Worm (Caenorhabditis elegans) whole organism, young adult: Measurements from ENCODE around the gene F07B10.4.

ENCODE experiments used
- B0035.1 ChIP-seq: sonication (generic microtip); optimal IDR thresholded peaks from 2 replicates; lab custom pipeline; 2016; ENCODE audit warnings: missing genetic modification characterization, mild to moderate bottlenecking, missing compliant biosample characterization, missing genotype, missing genetic modification reagents
- C06A6.2 ChIP-seq: fragments of 200-800 bp; sonication (Bioruptor generic); conservative IDR thresholded peaks from 2 replicates; pipeline ENCODE4 v1.3.6; 2022; ENCODE audit warnings: missing genetic modification characterization, missing compliant biosample characterization
- C17E4.6 ChIP-seq: fragments of 200-800 bp; sonication (Bioruptor generic); IDR thresholded peaks from 2 replicates; pipeline ENCODE4 v1.3.6; 2022; ENCODE audit warnings: missing genetic modification reagents, missing genetic modification characterization, missing compliant biosample characterization
- D2030.7 ChIP-seq: fragments of 200-800 bp; sonication (Bioruptor generic); IDR thresholded peaks from 2 replicates; pipeline ENCODE4 v1.3.6; 2022; ENCODE audit warnings: missing genetic modification reagents, missing genetic modification characterization, missing compliant biosample characterization
- F33H1.4 ChIP-seq: fragments of 200-800 bp; sonication (Bioruptor generic); IDR thresholded peaks from 2 replicates; pipeline ENCODE4 v1.3.6; 2022; ENCODE audit warnings: missing genetic modification reagents, missing genetic modification characterization, missing compliant biosample characterization
- F37B4.10 ChIP-seq: fragments of 200-800 bp; sonication (Bioruptor generic); IDR thresholded peaks from 2 replicates; pipeline ENCODE4 v1.3.6; 2022; ENCODE audit warnings: missing genetic modification characterization, missing compliant biosample characterization
- F52B5.7 ChIP-seq: sonication (generic microtip); optimal IDR thresholded peaks from 2 replicates; lab custom pipeline; 2016; ENCODE audit warnings: mild to moderate bottlenecking, missing genetic modification characterization, missing compliant biosample characterization
- K11D2.4 ChIP-seq: fragments of 200-800 bp; sonication (Bioruptor generic); IDR thresholded peaks from 2 replicates; pipeline ENCODE4 v1.3.6; 2022; ENCODE audit warnings: missing genetic modification reagents, missing genetic modification characterization, missing compliant biosample characterization
- T26A5.8 ChIP-seq: sonication (generic microtip); optimal IDR thresholded peaks from 2 replicates; lab custom pipeline; 2016; ENCODE audit warnings: missing genetic modification characterization, missing compliant biosample characterization
- Y67H2A.10 ChIP-seq: fragments of 200-800 bp; sonication (Bioruptor generic); conservative IDR thresholded peaks from 2 replicates; pipeline ENCODE4 v1.3.6; 2022; ENCODE audit warnings: missing genetic modification reagents, missing genetic modification characterization, missing compliant biosample characterization
- Y95B8A.8 ChIP-seq: fragments of 200-800 bp; sonication (Bioruptor generic); IDR thresholded peaks from 2 replicates; pipeline ENCODE4 v1.3.6; 2022; ENCODE audit warnings: missing genetic modification reagents, missing genetic modification characterization, missing compliant biosample characterization
- aptf-3 ChIP-seq: fragments of 200-800 bp; sonication (Bioruptor generic); IDR thresholded peaks from 2 replicates; pipeline ENCODE4 v1.3.6; 2022; ENCODE audit warnings: missing genetic modification characterization, missing compliant biosample characterization
- athp-1 ChIP-seq: sonication (generic microtip); optimal IDR thresholded peaks from 2 replicates; lab custom pipeline; 2017; ENCODE audit warnings: mild to moderate bottlenecking, missing genetic modification characterization, missing compliant biosample characterization
- attf-5 ChIP-seq: fragments of 200-800 bp; sonication (Bioruptor generic); optimal IDR thresholded peaks from 2 replicates; lab custom pipeline; 2018; ENCODE audit warnings: mild to moderate bottlenecking, missing genetic modification characterization, missing compliant biosample characterization
- bed-1 ChIP-seq: fragments of 200-800 bp; sonication (Bioruptor generic); IDR thresholded peaks from 2 replicates; pipeline ENCODE4 v1.3.6; 2022; ENCODE audit warnings: missing genetic modification reagents, missing genetic modification characterization, missing compliant biosample characterization
- ceh-100 ChIP-seq: fragments of 200-800 bp; sonication (Bioruptor generic); IDR thresholded peaks from 2 replicates; pipeline ENCODE4 v1.3.6; 2022; ENCODE audit warnings: missing genetic modification reagents, missing genetic modification characterization, missing compliant biosample characterization
- ceh-27 ChIP-seq: fragments of 200-800 bp; sonication (Bioruptor generic); optimal IDR thresholded peaks from 2 replicates; lab custom pipeline; 2018; ENCODE audit warnings: mild to moderate bottlenecking, missing genetic modification characterization, moderate library complexity, missing compliant biosample characterization
- dox-1 ChIP-seq: fragments of 200-800 bp; sonication (Bioruptor generic); IDR thresholded peaks from 2 replicates; pipeline ENCODE4 v1.3.6; 2022; ENCODE audit warnings: missing genetic modification reagents, missing genetic modification characterization, missing compliant biosample characterization
- dpff-1 ChIP-seq: sonication (generic microtip); optimal IDR thresholded peaks from 2 replicates; lab custom pipeline; 2017; ENCODE audit warnings: mild to moderate bottlenecking, missing genetic modification characterization, missing compliant biosample characterization
- efl-1 ChIP-seq: fragments of 150-350 bp; optimal IDR thresholded peaks from 2 replicates; lab custom pipeline; 2014; ENCODE audit warnings: missing biosample characterization, missing genetic modification reagents, missing genetic modification characterization
- egl-18 ChIP-seq: fragments of 200-800 bp; sonication (Bioruptor generic); IDR thresholded peaks from 2 replicates; pipeline ENCODE4 v1.3.6; 2022; ENCODE audit warnings: missing genetic modification reagents, missing genetic modification characterization, missing compliant biosample characterization
- ets-4 ChIP-seq: fragments of 200-800 bp; sonication (Bioruptor generic); optimal IDR thresholded peaks from 2 replicates; lab custom pipeline; 2018; ENCODE audit warnings: mild to moderate bottlenecking, missing genetic modification characterization, missing compliant biosample characterization
- hmg-1.2 ChIP-seq: fragments of 200-800 bp; sonication (Bioruptor generic); IDR thresholded peaks from 2 replicates; pipeline ENCODE4 v1.3.6; 2022; ENCODE audit warnings: missing genetic modification reagents, missing genetic modification characterization, missing compliant biosample characterization
- hmg-20 ChIP-seq: fragments of 200-800 bp; sonication (Bioruptor generic); IDR thresholded peaks from 2 replicates; pipeline ENCODE4 v1.3.6; 2022; ENCODE audit warnings: missing genetic modification reagents, missing genetic modification characterization, missing compliant biosample characterization
- hrde-1 ChIP-seq: sonication (generic microtip); optimal IDR thresholded peaks from 2 replicates; lab custom pipeline; 2016; ENCODE audit warnings: missing genetic modification characterization, mild to moderate bottlenecking, missing compliant biosample characterization, moderate library complexity, missing genotype, missing genetic modification reagents, borderline replicate concordance
- lag-1 ChIP-seq: fragments of 200-800 bp; sonication (Bioruptor generic); IDR thresholded peaks from 2 replicates; pipeline ENCODE4 v1.3.6; 2022; ENCODE audit warnings: missing genetic modification reagents, missing genetic modification characterization, missing compliant biosample characterization
- let-607 ChIP-seq, 2 experiments: fragments of 200-800 bp in 1 of 2; sonication (Bioruptor generic) in 1 of 2; sonication (generic microtip) in 1 of 2; optimal IDR thresholded peaks; 2 replicates each; lab custom pipeline; 2016 to 2018; ENCODE audit warnings: mild to moderate bottlenecking in 2 of 2, missing compliant biosample characterization in 2 of 2, missing genetic modification characterization in 2 of 2, moderate library complexity in 2 of 2, missing genotype in 1 of 2
- lin-35 ChIP-seq, 3 experiments: fragments of 150-350 bp in 2 of 3; sonication (generic microtip) in 1 of 3; optimal IDR thresholded peaks; 2 replicates each; lab custom pipeline; 2014 to 2018; ENCODE audit warnings: missing biosample characterization in 3 of 3, missing genetic modification characterization in 3 of 3, missing genetic modification reagents in 3 of 3
- madf-3 ChIP-seq: fragments of 200-800 bp; sonication (Bioruptor generic); IDR thresholded peaks from 2 replicates; pipeline ENCODE4 v1.3.6; 2022; ENCODE audit warnings: missing genetic modification reagents, missing genetic modification characterization, missing compliant biosample characterization
- madf-8 ChIP-seq: fragments of 200-800 bp; sonication (Bioruptor generic); conservative IDR thresholded peaks from 2 replicates; pipeline ENCODE4 v1.3.6; 2022; ENCODE audit warnings: missing genetic modification reagents, missing genetic modification characterization, missing compliant biosample characterization
- mel-28 ChIP-seq: sonication (generic microtip); optimal IDR thresholded peaks from 2 replicates; lab custom pipeline; 2016; ENCODE audit warnings: borderline replicate concordance, mild to moderate bottlenecking, missing genetic modification characterization, missing compliant biosample characterization
- mes-4 ChIP-seq: sonication (generic microtip); optimal IDR thresholded peaks from 2 replicates; lab custom pipeline; 2016; ENCODE audit warnings: missing genotype, missing genetic modification characterization, missing compliant biosample characterization
- nfya-1 ChIP-seq: sonication (generic microtip); optimal IDR thresholded peaks from 2 replicates; lab custom pipeline; 2017; ENCODE audit warnings: antibody characterized with exemption, missing compliant biosample characterization, missing genetic modification characterization, borderline replicate concordance; ENCODE audit not compliant: insufficient read depth
- nfyb-1 ChIP-seq: fragments of 200-800 bp; sonication (Bioruptor generic); IDR thresholded peaks from 2 replicates; pipeline ENCODE4 v1.3.6; 2022; ENCODE audit warnings: missing genetic modification reagents, missing genetic modification characterization, missing compliant biosample characterization
- nhr-179 ChIP-seq: sonication (generic microtip); optimal IDR thresholded peaks from 2 replicates; lab custom pipeline; 2016; ENCODE audit warnings: mild to moderate bottlenecking, missing genetic modification characterization, missing compliant biosample characterization
- pha-4 ChIP-seq: fragments of 150-350 bp; sonication (generic microtip); optimal IDR thresholded peaks from 2 replicates; lab custom pipeline; 2014; ENCODE audit warnings: missing biosample characterization, missing genetic modification reagents, missing genetic modification characterization
- rcor-1 ChIP-seq: fragments of 200-800 bp; sonication (Bioruptor generic); IDR thresholded peaks from 2 replicates; pipeline ENCODE4 v1.3.6; 2022; ENCODE audit warnings: missing genetic modification reagents, missing genetic modification characterization, missing compliant biosample characterization
- rec-8 ChIP-seq, 2 experiments: sonication (generic microtip); optimal IDR thresholded peaks; 2 replicates each; lab custom pipeline; 2016; ENCODE audit warnings: mild to moderate bottlenecking in 2 of 2, missing genetic modification characterization in 2 of 2, missing genetic modification reagents in 2 of 2, missing genotype in 2 of 2, missing biosample characterization in 1 of 2, missing compliant biosample characterization in 1 of 2, moderate library complexity in 1 of 2
- snpc-4 ChIP-seq, 5 experiments: fragments of 150-350 bp in 1 of 5; sonication (generic microtip) in 4 of 5; optimal IDR thresholded peaks; 2 replicates each; lab custom pipeline; 2014 to 2018; ENCODE audit warnings: missing genetic modification characterization in 5 of 5, missing biosample characterization in 3 of 5, antibody characterized with exemption in 2 of 5, mild to moderate bottlenecking in 2 of 5, missing compliant biosample characterization in 2 of 5, missing genotype in 2 of 5, moderate library complexity in 2 of 5, missing genetic modification reagents in 1 of 5
- xnd-1 ChIP-seq: sonication (generic microtip); optimal IDR thresholded peaks from 2 replicates; lab custom pipeline; 2016; ENCODE audit warnings: missing genotype, missing genetic modification reagents, missing genetic modification characterization, missing compliant biosample characterization
- zim-3 ChIP-seq: sonication (generic microtip); optimal IDR thresholded peaks from 2 replicates; lab custom pipeline; 2017; ENCODE audit warnings: mild to moderate bottlenecking, missing genetic modification characterization, moderate library complexity, missing compliant biosample characterization
- ztf-18 ChIP-seq: sonication (generic microtip); optimal IDR thresholded peaks from 2 replicates; lab custom pipeline; 2016; ENCODE audit warnings: missing genotype, mild to moderate bottlenecking, missing genetic modification characterization, missing compliant biosample characterization
- ztf-26 ChIP-seq: sonication (generic microtip); optimal IDR thresholded peaks from 2 replicates; lab custom pipeline; 2017; ENCODE audit warnings: missing genetic modification characterization, missing compliant biosample characterization
- ztf-28 ChIP-seq: fragments of 200-800 bp; sonication (Bioruptor generic); IDR thresholded peaks from 2 replicates; pipeline ENCODE4 v1.3.6; 2022; ENCODE audit warnings: missing genetic modification reagents, missing genetic modification characterization, missing compliant biosample characterization
- ztf-6 ChIP-seq: fragments of 200-800 bp; sonication (Bioruptor generic); IDR thresholded peaks from 2 replicates; pipeline ENCODE4 v1.3.6; 2022; ENCODE audit warnings: missing genetic modification reagents, missing genetic modification characterization, missing compliant biosample characterization

Gene F07B10.4

DNA sequence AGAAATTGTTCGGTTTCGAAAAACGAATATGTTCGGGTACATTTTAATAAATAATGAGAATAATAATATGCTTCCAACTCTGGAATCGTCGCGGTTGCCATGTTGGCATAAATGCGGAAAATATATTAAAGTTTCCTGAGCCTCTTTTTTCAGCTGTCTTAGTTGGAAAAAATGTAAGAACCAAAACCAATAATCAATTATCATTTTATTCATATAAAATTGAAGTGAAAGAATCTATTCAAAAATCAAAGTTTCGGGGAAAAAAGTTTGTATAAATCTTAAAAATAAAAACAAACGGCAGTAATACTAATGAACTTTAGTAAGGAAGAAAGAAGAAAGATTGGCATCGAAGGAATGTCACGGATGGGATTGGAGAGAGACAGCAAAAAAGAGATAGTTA is 42.0 kb upstream of the F07B10.4 start, which contains the start of gene srh-45:
srh-45 (minus strand) TSS at position 101 of the 400 bp plus-strand sequence.
- TF ChIP-seq hmg-20 (GFP tag; lab: Robert Waterston, UW) (no peak), hmg-1.2 (GFP tag; lab: Robert Waterston, UW) (no peak), zim-3 (no peak), hrde-1 (tag; lab: Kevin White, UChicago) (no peak), xnd-1 (tag; lab: Kevin White, UChicago) (no peak), athp-1 (tag; lab: Kevin White, UChicago) (no peak), nfya-1 (tag; lab: Kevin White, UChicago) (no peak), snpc-4 (GFP tag; optimal IDR thresholded peaks at IDR 0.05; lab: Kevin White, UChicago) (no peak), snpc-4 (tag; optimal IDR thresholded peaks at IDR 0.05; lab: Kevin White, UChicago) (no peak), ztf-6 (GFP tag; lab: Robert Waterston, UW) (no peak), C06A6.2 (GFP tag; lab: Robert Waterston, UW) (no peak), F37B4.10 (GFP tag; lab: Robert Waterston, UW) (no peak), ceh-100 (no peak), dpff-1 (no peak), dox-1 (GFP tag; lab: Robert Waterston, UW) (no peak), lag-1 (GFP tag; lab: Robert Waterston, UW) (no peak), Y67H2A.10 (GFP tag; lab: Robert Waterston, UW) (no peak)

DNA sequence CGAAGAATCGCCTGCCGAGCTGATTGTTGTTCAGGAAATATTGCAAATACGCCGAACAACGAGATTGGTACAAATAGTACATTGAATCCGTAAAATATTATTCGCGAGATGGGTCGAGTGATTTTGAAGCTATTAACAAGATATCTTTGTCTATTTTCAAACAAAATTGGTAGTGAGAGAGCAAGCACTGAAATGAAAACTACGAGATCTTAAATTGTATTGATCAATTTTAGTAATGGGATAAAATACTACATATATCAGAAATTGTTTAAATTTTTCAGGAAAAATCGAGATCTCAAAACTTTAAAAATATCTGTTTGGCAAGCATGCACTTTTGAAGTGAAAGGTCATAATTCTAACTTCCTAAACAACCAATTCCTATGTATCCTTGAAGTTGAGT is 41.3 kb upstream of the F07B10.4 start:
- TF ChIP-seq madf-3 (GFP tag; lab: Robert Waterston, UW) (no peak), madf-8 (GFP tag; lab: Robert Waterston, UW) (no peak), ets-4 (GFP tag; lab: Kevin White, UChicago) (no peak), K11D2.4 (no peak), B0035.1 (tag; lab: Kevin White, UChicago) (no peak), D2030.7 (no peak), ceh-100 (no peak), ceh-27 (no peak), lin-35 (GFP tag; optimal IDR thresholded peaks at IDR 0.05; lab: Kevin White, UChicago) (no peak), nhr-179 (no peak), mes-4 (no peak), F52B5.7 (tag; lab: Kevin White, UChicago) (no peak), ztf-18 (no peak), zim-3 (no peak), bed-1 (GFP tag; lab: Robert Waterston, UW) (no peak), lag-1 (GFP tag; lab: Robert Waterston, UW) (no peak), Y95B8A.8 (GFP tag; lab: Robert Waterston, UW) (no peak), C17E4.6 (GFP tag; lab: Robert Waterston, UW) (no peak), athp-1 (tag; lab: Kevin White, UChicago) (no peak)

ce11 chrV:11302698-11303097 is 39.8 kb upstream of the F07B10.4 start, which contains the start of gene srh-46:
Gene srh-46 (minus strand): TSS chrV:11302886.
- TF ChIP-seq let-607 (tag; optimal IDR thresholded peaks at IDR 0.05; lab: Kevin White, UChicago) = no peak
- no peak for TF ChIP-seq F33H1.4 (GFP tag; lab: Robert Waterston, UW)
- TF ChIP-seq nfyb-1 (GFP tag; lab: Robert Waterston, UW) = no peak
- TF ChIP-seq lin-35 (GFP tag; optimal IDR thresholded peaks at IDR 0.05; lab: Kevin White, UChicago) = no peak
- no peak for TF ChIP-seq mel-28 (tag; lab: Kevin White, UChicago)
- no peak for TF ChIP-seq ztf-28
- TF ChIP-seq zim-3 = no peak
- TF ChIP-seq pha-4 (tag; lab: Kevin White, UChicago) = no peak
- no peak for TF ChIP-seq efl-1 (GFP tag; lab: Kevin White, UChicago)
- no peak for TF ChIP-seq rec-8 (tag; optimal IDR thresholded peaks at IDR 0.05; lab: Kevin White, UChicago)
- no peak for TF ChIP-seq aptf-3
- TF ChIP-seq B0035.1 (tag; lab: Kevin White, UChicago) = no peak
- no peak for TF ChIP-seq egl-18 (GFP tag; lab: Robert Waterston, UW)
- no peak for TF ChIP-seq attf-5 (GFP tag; lab: Kevin White, UChicago)
- no peak for TF ChIP-seq rcor-1 (GFP tag; lab: Robert Waterston, UW)
- no peak for TF ChIP-seq T26A5.8
- no peak for TF ChIP-seq ztf-26 (tag; lab: Kevin White, UChicago)
- TF ChIP-seq xnd-1 (tag; lab: Kevin White, UChicago) = no peak
